Comparison of ENCODE assay signal across 1 fruit fly cellular context in the genomic region with DNA sequence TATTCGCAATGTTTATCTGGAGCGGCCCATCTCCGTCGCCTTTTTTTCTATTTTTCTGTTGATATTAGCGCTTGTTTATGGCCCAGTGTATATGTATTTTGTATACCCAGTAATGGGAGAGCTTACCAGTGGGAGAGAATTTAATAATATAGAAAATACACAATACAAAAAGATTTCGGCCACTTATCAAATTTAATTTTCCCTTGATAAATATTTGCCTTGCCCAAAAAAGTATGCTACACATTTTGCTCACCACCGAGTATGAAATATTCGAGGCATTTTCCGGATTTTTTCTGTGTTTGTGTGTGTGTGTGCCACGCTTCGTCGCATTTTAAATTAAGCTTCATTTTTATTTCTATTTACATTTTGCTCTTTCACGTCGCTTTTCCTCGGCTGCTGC.
A peak's percentile ranks its signal among the peaks of the same experiment; 100 is the strongest.
TF ChIP-seq lines count a peak whose summit lies in the region.

No protein-coding gene starts in this region.

TF ChIP-seq in whole organism, embryonic, 481 proteins besides CTCF, POLR2A, EP300 and RAD21 (continued from another document):
- TF ChIP-seq Rfx (GFP tag; IDR thresholded peaks at IDR 0.05; lab: Robert Waterston, UW) (0 out of 2 replicates have a peak, but pooled peaks have one; percentile 8), CG14441 (GFP tag; IDR thresholded peaks at IDR 0.05; lab: Robert Waterston, UW) (peak; percentile 47; the same call in 1 of the 2 replicates), CG2678 (tag; optimal IDR thresholded peaks at IDR 0.05; lab: Kevin White, UChicago) (peak; percentile 31), CG15269 (tag; optimal IDR thresholded peaks at IDR 0.05; lab: Kevin White, UChicago) (peak; percentile 9), CG18476 (GFP tag; optimal IDR thresholded peaks at IDR 0.05; lab: Kevin White, UChicago) (no peak), dysf (GFP tag; IDR thresholded peaks at IDR 0.05; lab: Robert Waterston, UW) (0 out of 3 replicates have a peak, but pooled peaks have one; percentile 21), al (GFP tag; IDR thresholded peaks at IDR 0.05; lab: Robert Waterston, UW) (no peak), tap (tag; optimal IDR thresholded peaks at IDR 0.05; lab: Kevin White, UChicago) (no peak), slbo (GFP tag; IDR thresholded peaks at IDR 0.05; lab: Robert Waterston, UW) (peak; percentile 51), gt (GFP tag; IDR thresholded peaks at IDR 0.05; lab: Robert Waterston, UW) (no peak), CG17912 (GFP tag; optimal IDR thresholded peaks at IDR 0.05; lab: Kevin White, UChicago) (no peak), Ets65A (GFP tag; lab: Kevin White, UChicago) (peak; percentile 88), CG11504 (tag; optimal IDR thresholded peaks at IDR 0.05; lab: Kevin White, UChicago) (peak; percentile 32), Mad (GFP tag; optimal IDR thresholded peaks at IDR 0.05; lab: Kevin White, UChicago) (no peak), CG42726 (GFP tag; IDR thresholded peaks at IDR 0.05; lab: Robert Waterston, UW; ENCODE audit: partially characterized antibody) (no peak), CG17802 (tag; optimal IDR thresholded peaks at IDR 0.05; lab: Kevin White, UChicago) (no peak), pan (optimal IDR thresholded peaks at IDR 0.05; lab: Kevin White, UChicago) (no peak), pan (GFP tag; optimal IDR thresholded peaks at IDR 0.05 in 1 of 2, IDR thresholded peaks at IDR 0.05 in 1 of 2) (peak in 1 of 2 experiments; percentile 29), CG17359 (tag; optimal IDR thresholded peaks at IDR 0.05; lab: Kevin White, UChicago) (peak; percentile 10), Ptx1 (GFP tag; IDR thresholded peaks at IDR 0.05; lab: Robert Waterston, UW) (0 out of 2 replicates have a peak, but pooled peaks have one; percentile 10), Hand (GFP tag; optimal IDR thresholded peaks at IDR 0.05; lab: Kevin White, UChicago) (no peak), H15 (GFP tag; IDR thresholded peaks at IDR 0.05; lab: Robert Waterston, UW) (0 out of 3 replicates have a peak, but pooled peaks have one; percentile 14), CG14710 (tag; optimal IDR thresholded peaks at IDR 0.05; lab: Kevin White, UChicago) (no peak), Camta (GFP tag; optimal IDR thresholded peaks at IDR 0.05; lab: Kevin White, UChicago) (no peak), Ravus (GFP tag; IDR thresholded peaks at IDR 0.05; lab: Robert Waterston, UW) (no peak), CG1832 (GFP tag; optimal IDR thresholded peaks at IDR 0.05; lab: Kevin White, UChicago) (no peak), CG3847 (GFP tag; IDR thresholded peaks at IDR 0.05; lab: Robert Waterston, UW) (peak; percentile 23; the same call in 1 of the 2 replicates)
